Worm (Caenorhabditis elegans): ENCODE measurements around the gene scl-18.
A peak's percentile ranks its signal among the peaks of the same experiment; 100 is the strongest.

DNA sequence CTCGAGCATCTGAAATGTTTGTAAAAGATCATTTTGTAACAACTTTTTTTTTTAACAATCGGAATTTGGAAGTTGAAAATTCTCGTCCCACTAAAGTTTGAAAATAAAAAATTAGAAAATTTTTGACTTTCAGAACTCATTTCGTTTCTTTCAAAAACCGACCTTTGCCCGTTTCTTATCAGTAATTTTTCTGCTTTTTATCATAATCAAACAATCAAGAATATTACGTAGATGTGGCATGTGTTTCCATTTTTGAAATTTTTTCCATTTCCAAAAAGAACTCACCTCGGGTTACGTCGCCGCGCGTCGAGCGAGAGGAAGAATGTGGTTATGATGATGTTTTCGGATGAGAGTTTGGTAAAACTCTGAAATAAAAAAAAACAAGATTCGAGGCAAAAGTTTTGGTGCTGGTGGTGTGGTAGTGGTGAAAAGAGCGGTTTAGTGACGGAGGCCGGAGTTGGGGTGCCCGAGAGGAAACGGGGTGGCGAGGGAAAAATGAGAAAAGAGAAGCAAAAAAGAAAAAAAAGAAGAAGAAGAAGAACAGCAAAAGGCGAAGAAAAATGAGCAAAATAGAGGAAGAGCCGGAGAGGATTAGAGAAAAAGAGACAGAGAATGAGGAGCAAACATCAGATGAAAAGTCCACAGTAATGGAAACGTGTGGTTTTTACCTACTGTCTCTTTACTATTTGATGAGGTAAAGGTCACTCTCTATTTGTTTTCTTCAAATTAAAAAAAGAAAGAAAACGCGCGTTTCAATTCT is 6.7 kb upstream of the scl-18 start, which contains the start of gene T12A7.2:
- TF ChIP-seq nhr-76 (tag; optimal IDR thresholded peaks at IDR 0.05) (no peak), ces-1 (GFP tag; optimal IDR thresholded peaks at IDR 0.05) (no peak), snpc-4 (tag; optimal IDR thresholded peaks at IDR 0.05) (no peak), elt-2 (tag; optimal IDR thresholded peaks at IDR 0.05) (peak; percentile 77)
